Fruit fly (Drosophila melanogaster) whole organism, wandering third instar larva: ENCODE measurements around the gene CG12784.

Source experiments
- Abd-B ChIP-seq: fragments of >200 bp; optimal IDR thresholded peaks from 2 replicates; lab custom pipeline; 2017; ENCODE audit warnings: missing biosample characterization, missing genetic modification characterization
- CG32264 ChIP-seq: fragments of 200-800 bp; sonication (Bioruptor generic); optimal IDR thresholded peaks from 2 replicates; lab custom pipeline; 2016; ENCODE audit warnings: missing biosample characterization, missing genetic modification characterization
- CG9705 ChIP-seq: fragments of 200-800 bp; sonication (Bioruptor generic); optimal IDR thresholded peaks from 2 replicates; lab custom pipeline; 2018; ENCODE audit warnings: missing biosample characterization, mild to moderate bottlenecking, missing genetic modification characterization
- CrebA ChIP-seq: fragments of 200-800 bp; sonication (Bioruptor generic); optimal IDR thresholded peaks from 2 replicates; lab custom pipeline; 2016; ENCODE audit warnings: missing biosample characterization, mild to moderate bottlenecking, missing genetic modification characterization, borderline replicate concordance
- Dfd ChIP-seq: fragments of >200 bp; optimal IDR thresholded peaks from 2 replicates; lab custom pipeline; 2017; ENCODE audit warnings: missing biosample characterization, missing genetic modification characterization
- Dif ChIP-seq: fragments of 200-275, 200-300 bp; sonication (Bioruptor generic); optimal IDR thresholded peaks from 2 replicates; lab custom pipeline; 2018; ENCODE audit warnings: missing biosample characterization, missing genetic modification characterization; ENCODE audit not compliant: partially characterized antibody
- GATAd ChIP-seq: sonication (Bioruptor generic); optimal IDR thresholded peaks from 2 replicates; lab custom pipeline; 2016; ENCODE audit warnings: missing biosample characterization, missing genetic modification characterization
- HLH106 ChIP-seq: fragments of 200-800 bp; optimal IDR thresholded peaks from 3 replicates; lab custom pipeline; 2019; ENCODE audit warnings: missing biosample characterization, mild to moderate bottlenecking, missing genetic modification characterization, moderate library complexity
- Hnf4 ChIP-seq: fragments of 200-800 bp; sonication (Bioruptor generic); optimal IDR thresholded peaks from 2 replicates; lab custom pipeline; 2016; ENCODE audit warnings: missing biosample characterization, mild to moderate bottlenecking, missing genetic modification characterization
- Hr78 ChIP-seq: fragments of >200 bp; optimal IDR thresholded peaks from 2 replicates; lab custom pipeline; 2017; ENCODE audit warnings: missing biosample characterization, missing genetic modification characterization
- Hr83 ChIP-seq: fragments of 200-300 bp; sonication (Bioruptor generic); optimal IDR thresholded peaks from 2 replicates; lab custom pipeline; 2016; ENCODE audit warnings: missing biosample characterization, mild to moderate bottlenecking, missing genetic modification characterization, moderate library complexity; ENCODE audit not compliant: poor library complexity, severe bottlenecking
- Jra ChIP-seq: sonication (Bioruptor generic); optimal IDR thresholded peaks from 2 replicates; lab custom pipeline; 2016; ENCODE audit warnings: missing biosample characterization, missing genetic modification characterization
- Mio ChIP-seq: sonication (Bioruptor generic); optimal IDR thresholded peaks from 2 replicates; lab custom pipeline; 2016; ENCODE audit warnings: missing biosample characterization, missing genetic modification characterization
- Myc ChIP-seq: fragments of >200 bp; optimal IDR thresholded peaks from 2 replicates; lab custom pipeline; 2017
- N ChIP-seq: fragments of >200 bp; optimal IDR thresholded peaks from 2 replicates; lab custom pipeline; 2018; ENCODE audit warnings: missing biosample characterization, missing external identifiers, missing genetic modification characterization
- OdsH ChIP-seq: fragments of 200-800 bp; sonication (Bioruptor generic); optimal IDR thresholded peaks from 2 replicates; lab custom pipeline; 2016; ENCODE audit warnings: missing biosample characterization, mild to moderate bottlenecking, missing genetic modification characterization
- Rel ChIP-seq, 2 experiments: fragments of 200-800 bp; sonication (Bioruptor generic) in 1 of 2; optimal IDR thresholded peaks; 2 replicates in 1 of 2; 3 replicates in 1 of 2; lab custom pipeline; 2016 to 2019; ENCODE audit warnings: mild to moderate bottlenecking in 2 of 2, missing biosample characterization in 2 of 2, missing genetic modification characterization in 2 of 2, moderate library complexity in 1 of 2
- Sp1 ChIP-seq: fragments of 200-800 bp; sonication (Bioruptor generic); optimal IDR thresholded peaks from 3 replicates; lab custom pipeline; 2019; ENCODE audit warnings: missing biosample characterization, mild to moderate bottlenecking, missing genetic modification characterization, moderate library complexity
- Vsx2 ChIP-seq: fragments of 200-300, 225-300 bp; sonication (Bioruptor generic); optimal IDR thresholded peaks from 2 replicates; lab custom pipeline; 2018; ENCODE audit warnings: missing biosample characterization, missing genetic modification characterization; ENCODE audit not compliant: partially characterized antibody
- br ChIP-seq: fragments of 200-800 bp; sonication (Bioruptor generic); optimal IDR thresholded peaks from 2 replicates; lab custom pipeline; 2016; ENCODE audit warnings: missing biosample characterization, missing genetic modification characterization
- brk ChIP-seq: fragments of 200-800 bp; sonication (Bioruptor generic); optimal IDR thresholded peaks from 2 replicates; lab custom pipeline; 2016; ENCODE audit warnings: missing biosample characterization, mild to moderate bottlenecking, missing genetic modification characterization
- dl ChIP-seq, 2 experiments: fragments of 175-275, 200-275 bp in 1 of 2; fragments of 200-275 bp in 1 of 2; sonication (Bioruptor generic); optimal IDR thresholded peaks; lab custom pipeline; 2018; ENCODE audit warnings: mild to moderate bottlenecking in 2 of 2, missing biosample characterization in 2 of 2, missing genetic modification characterization in 2 of 2, moderate library complexity in 2 of 2; ENCODE audit not compliant: partially characterized antibody in 2 of 2, insufficient read depth in 1 of 2
- dmrt93B ChIP-seq: fragments of 200-800 bp; sonication (Bioruptor generic); optimal IDR thresholded peaks from 2 replicates; lab custom pipeline; 2018; ENCODE audit warnings: missing biosample characterization, mild to moderate bottlenecking, missing genetic modification characterization
- dsf ChIP-seq: sonication (Bioruptor generic); optimal IDR thresholded peaks from 2 replicates; lab custom pipeline; 2016; ENCODE audit warnings: missing biosample characterization, missing genetic modification characterization, borderline replicate concordance
- ey ChIP-seq: fragments of 200-800 bp; sonication (Bioruptor generic); optimal IDR thresholded peaks from 2 replicates; lab custom pipeline; 2016; ENCODE audit warnings: missing biosample characterization, missing genetic modification characterization
- foxo ChIP-seq, 2 experiments: fragments of 200-800 bp; sonication (Bioruptor generic); optimal IDR thresholded peaks; 2 replicates in 1 of 2; 3 replicates in 1 of 2; lab custom pipeline; 2016 to 2017; ENCODE audit warnings: missing biosample characterization in 2 of 2, missing genetic modification characterization in 2 of 2
- fru ChIP-seq: fragments of 200-800 bp; sonication (Bioruptor generic); optimal IDR thresholded peaks from 3 replicates; lab custom pipeline; 2016; ENCODE audit warnings: missing biosample characterization, mild to moderate bottlenecking, missing genetic modification characterization
- h ChIP-seq: fragments of 200-800 bp; sonication (Bioruptor generic); optimal IDR thresholded peaks from 3 replicates; lab custom pipeline; 2016; ENCODE audit warnings: missing biosample characterization, mild to moderate bottlenecking, missing genetic modification characterization
- jim ChIP-seq: fragments of 175-275, 200-325 bp; sonication (Bioruptor generic); optimal IDR thresholded peaks from 2 replicates; lab custom pipeline; 2016; ENCODE audit warnings: missing biosample characterization, mild to moderate bottlenecking, missing genetic modification characterization
- lola ChIP-seq: fragments of >200 bp; optimal IDR thresholded peaks from 2 replicates; lab custom pipeline; 2017; ENCODE audit warnings: missing biosample characterization, missing genetic modification characterization
- pan ChIP-seq: fragments of >200 bp; optimal IDR thresholded peaks from 2 replicates; lab custom pipeline; 2017
- psq ChIP-seq: fragments of 200-800 bp; sonication (Bioruptor generic); optimal IDR thresholded peaks from 3 replicates; lab custom pipeline; 2017; ENCODE audit warnings: missing biosample characterization, mild to moderate bottlenecking, missing genetic modification characterization, moderate library complexity
- rgr ChIP-seq: fragments of 200-800 bp; sonication (Bioruptor generic); optimal IDR thresholded peaks from 3 replicates; lab custom pipeline; 2016; ENCODE audit warnings: missing biosample characterization, mild to moderate bottlenecking, missing genetic modification characterization
- sage ChIP-seq: fragments of 200-800 bp; sonication (Bioruptor generic); optimal IDR thresholded peaks from 2 replicates; lab custom pipeline; 2016; ENCODE audit warnings: missing biosample characterization, mild to moderate bottlenecking, missing genetic modification characterization
- sv ChIP-seq: fragments of 200-800 bp; sonication (Bioruptor generic); optimal IDR thresholded peaks from 3 replicates; lab custom pipeline; 2016; ENCODE audit warnings: missing biosample characterization, missing genetic modification characterization
- tai ChIP-seq: sonication (Bioruptor generic); optimal IDR thresholded peaks from 2 replicates; lab custom pipeline; 2016; ENCODE audit warnings: missing biosample characterization, missing genetic modification characterization
- usp ChIP-seq: fragments of >200 bp; optimal IDR thresholded peaks from 2 replicates; lab custom pipeline; 2017; ENCODE audit warnings: missing biosample characterization, missing genetic modification characterization
- woc ChIP-seq: sonication (Bioruptor generic); optimal IDR thresholded peaks from 2 replicates; lab custom pipeline; 2016; ENCODE audit warnings: missing biosample characterization, mild to moderate bottlenecking, missing genetic modification characterization

The CG12784 gene

DNA sequence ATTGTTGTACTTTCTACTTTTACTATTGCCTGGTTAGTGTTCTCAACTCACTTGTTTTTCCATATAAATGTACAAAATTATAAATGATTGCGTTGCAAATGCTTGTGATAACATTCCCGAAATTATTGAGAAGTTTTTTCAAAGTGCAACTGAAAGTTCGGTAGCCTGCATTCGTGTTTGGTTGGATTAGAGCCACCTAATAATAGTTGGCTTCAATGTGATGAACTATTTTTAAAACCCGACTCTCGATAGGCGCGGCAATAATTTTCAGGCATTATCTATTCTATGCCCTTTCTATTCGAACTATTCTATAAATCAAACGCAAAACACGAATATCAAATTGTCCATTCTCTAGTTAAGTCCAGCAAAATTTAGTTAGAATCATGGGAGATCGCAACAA is 25.3 kb downstream of the CG12784 start, which contains the start of gene Uros2:
Gene Uros2, plus strand, starts transcription at position 301 of the 400 bp plus-strand sequence.
- no peak for TF ChIP-seq ey
- TF ChIP-seq dl (GFP tag; optimal IDR thresholded peaks at IDR 0.05; lab: Kevin White, UChicago; ENCODE audit: insufficient read depth in 1 of 2, partially characterized antibody in 2 of 2), result no peak
- no peak for TF ChIP-seq dmrt93B (GFP tag; lab: Kevin White, UChicago)
- TF ChIP-seq CrebA (GFP tag; lab: Kevin White, UChicago), result no peak
- no peak for TF ChIP-seq Hr83 (GFP tag; lab: Kevin White, UChicago)
- TF ChIP-seq Dif, result no peak
- TF ChIP-seq dsf (GFP tag; lab: Kevin White, UChicago), result no peak
- TF ChIP-seq Rel (GFP tag; optimal IDR thresholded peaks at IDR 0.05; lab: Kevin White, UChicago), result no peak
- TF ChIP-seq Rel (tag; optimal IDR thresholded peaks at IDR 0.05; lab: Kevin White, UChicago), result no peak
- no peak for TF ChIP-seq sv (GFP tag; lab: Kevin White, UChicago)
- no peak for TF ChIP-seq Vsx2 (GFP tag; lab: Kevin White, UChicago)
- no peak for TF ChIP-seq OdsH (GFP tag; lab: Kevin White, UChicago)
- TF ChIP-seq HLH106 (tag; lab: Kevin White, UChicago), result no peak

dm6 chr3R:15792427-15792826 is 29.5 kb downstream of the CG12784 start, which contains the start of gene Acyp2:
Gene Acyp2 (plus strand): TSS chr3R:15792688.
- TF ChIP-seq Hnf4 (peak; percentile 69), br (GFP tag; lab: Kevin White, UChicago) (no peak), brk (GFP tag; lab: Kevin White, UChicago) (no peak), Dfd (GFP tag; lab: Kevin White, UChicago) (no peak), CG32264 (GFP tag; lab: Kevin White, UChicago) (no peak), jim (GFP tag; lab: Kevin White, UChicago) (peak; percentile 44), foxo (GFP tag; optimal IDR thresholded peaks at IDR 0.05; lab: Kevin White, UChicago) (peak in 1 of 2 experiments; percentile 53), ey (peak; percentile 17), CG9705 (peak; percentile 8), sage (GFP tag; lab: Kevin White, UChicago) (no peak), sv (GFP tag; lab: Kevin White, UChicago) (peak; percentile 48), Hr83 (GFP tag; lab: Kevin White, UChicago) (peak; percentile 86), Jra (GFP tag; lab: Kevin White, UChicago) (peak; percentile 62), CrebA (GFP tag; lab: Kevin White, UChicago) (no peak), psq (GFP tag; lab: Kevin White, UChicago) (no peak), rgr (peak; percentile 14), OdsH (GFP tag; lab: Kevin White, UChicago) (no peak), Sp1 (GFP tag; lab: Kevin White, UChicago) (no peak), HLH106 (tag; lab: Kevin White, UChicago) (peak; percentile 26)

- TF ChIP-seq Jra (GFP tag; lab: Kevin White, UChicago) (peak; percentile 45), pan (no peak), Mio (no peak), fru (peak; percentile 52), dl (GFP tag; optimal IDR thresholded peaks at IDR 0.05; lab: Kevin White, UChicago; ENCODE audit: insufficient read depth in 1 of 2, partially characterized antibody in 2 of 2) (no peak), Rel (GFP tag; optimal IDR thresholded peaks at IDR 0.05; lab: Kevin White, UChicago) (peak; percentile 52), Rel (tag; optimal IDR thresholded peaks at IDR 0.05; lab: Kevin White, UChicago) (peak; percentile 25), usp (no peak), dsf (GFP tag; lab: Kevin White, UChicago) (peak; percentile 24), Myc (lab: Kevin White, UChicago) (peak; percentile 12), GATAd (GFP tag; lab: Kevin White, UChicago) (no peak), sv (GFP tag; lab: Kevin White, UChicago) (no peak), ey (peak; percentile 21), Hr78 (no peak), Dfd (GFP tag; lab: Kevin White, UChicago) (no peak), dmrt93B (GFP tag; lab: Kevin White, UChicago) (peak; percentile 5), lola (GFP tag; lab: Kevin White, UChicago) (no peak), CG32264 (GFP tag; lab: Kevin White, UChicago) (no peak), sage (GFP tag; lab: Kevin White, UChicago) (no peak), OdsH (GFP tag; lab: Kevin White, UChicago) (peak; percentile 35), h (peak; percentile 66), jim (GFP tag; lab: Kevin White, UChicago) (no peak), woc (no peak), Abd-B (GFP tag; lab: Kevin White, UChicago) (no peak), CG9705 (peak; percentile 15), tai (GFP tag; lab: Kevin White, UChicago) (no peak), Dif (peak; percentile 58), Vsx2 (GFP tag; lab: Kevin White, UChicago) (no peak), br (GFP tag; lab: Kevin White, UChicago) (peak; percentile 24), rgr (peak; percentile 83), Hr83 (GFP tag; lab: Kevin White, UChicago) (no peak), foxo (GFP tag; optimal IDR thresholded peaks at IDR 0.05; lab: Kevin White, UChicago) (peak in 1 of 2 experiments; percentile 64), HLH106 (tag; lab: Kevin White, UChicago) (peak; percentile 46), CrebA (GFP tag; lab: Kevin White, UChicago) (no peak), Hnf4 (peak; percentile 73), Sp1 (GFP tag; lab: Kevin White, UChicago) (peak; percentile 54), brk (GFP tag; lab: Kevin White, UChicago) (peak; percentile 83), N (GFP tag; lab: Kevin White, UChicago) (no peak), psq (GFP tag; lab: Kevin White, UChicago) (peak; percentile 25)
- TF ChIP-seq, all 38 proteins: peak for 19
Measured at dm6 chr3R:15793372-15793802, 30.5 kb downstream of the CG12784 start, which contains the start of gene nsl1. Gene nsl1 (plus strand): TSS chr3R:15793782.
